Worm (Caenorhabditis elegans) whole organism, L2 larva: Measurements from ENCODE around the gene asp-1.

Experiments
- nhr-23 ChIP-seq: fragments of 150-350 bp; optimal IDR thresholded peaks from 2 replicates; lab custom pipeline; 2014; ENCODE audit warnings: missing biosample characterization, missing genetic modification reagents, missing genetic modification characterization
- unc-62 ChIP-seq: fragments of 150-350 bp; optimal IDR thresholded peaks from 2 replicates; lab custom pipeline; 2014; ENCODE audit warnings: missing biosample characterization, missing genetic modification reagents, missing genetic modification characterization

DNA sequence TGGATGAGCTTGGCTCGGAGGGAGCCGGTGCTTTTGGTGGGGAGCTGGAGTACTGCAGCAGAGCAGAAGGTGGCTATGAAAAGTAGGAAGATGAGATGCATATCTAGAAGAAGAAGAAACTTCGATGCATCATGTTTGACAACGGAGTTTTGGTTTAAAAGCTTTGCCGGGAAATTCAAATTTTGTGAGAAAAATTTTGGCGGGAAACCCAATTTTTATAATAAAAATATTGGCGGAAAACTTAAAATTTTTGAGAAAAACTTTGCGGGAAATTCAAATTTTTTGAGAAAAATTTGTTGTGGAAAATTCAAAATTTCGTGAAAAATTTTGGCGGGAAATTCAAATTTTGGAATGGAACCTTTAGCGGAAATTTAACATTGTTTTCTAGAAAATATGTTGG is 5.8 kb downstream of the asp-1 start, which contains the start of gene asp-15:
- no peak for TF ChIP-seq nhr-23 (tag; lab: Kevin White, UChicago)
- TF ChIP-seq unc-62 (GFP tag; lab: Kevin White, UChicago): no peak
